Fruit fly (Drosophila melanogaster): ENCODE results near the gene CG11756.

- TF ChIP-seq CG8478 (optimal IDR thresholded peaks at IDR 0.05) (no peak), Dll (optimal IDR thresholded peaks at IDR 0.05) (no peak), usp (GFP tag; optimal IDR thresholded peaks at IDR 0.05) (no peak), psq (optimal IDR thresholded peaks at IDR 0.05) (no peak), EcR (GFP tag; optimal IDR thresholded peaks at IDR 0.05) (no peak), pan (optimal IDR thresholded peaks at IDR 0.05) (no peak)
Observed at dm6 chrX:11319916-11320315, 28.0 kb upstream of the CG11756 start.
